Comparison of ENCODE assay signal across 7 fruit fly cellular contexts in the genomic region with DNA sequence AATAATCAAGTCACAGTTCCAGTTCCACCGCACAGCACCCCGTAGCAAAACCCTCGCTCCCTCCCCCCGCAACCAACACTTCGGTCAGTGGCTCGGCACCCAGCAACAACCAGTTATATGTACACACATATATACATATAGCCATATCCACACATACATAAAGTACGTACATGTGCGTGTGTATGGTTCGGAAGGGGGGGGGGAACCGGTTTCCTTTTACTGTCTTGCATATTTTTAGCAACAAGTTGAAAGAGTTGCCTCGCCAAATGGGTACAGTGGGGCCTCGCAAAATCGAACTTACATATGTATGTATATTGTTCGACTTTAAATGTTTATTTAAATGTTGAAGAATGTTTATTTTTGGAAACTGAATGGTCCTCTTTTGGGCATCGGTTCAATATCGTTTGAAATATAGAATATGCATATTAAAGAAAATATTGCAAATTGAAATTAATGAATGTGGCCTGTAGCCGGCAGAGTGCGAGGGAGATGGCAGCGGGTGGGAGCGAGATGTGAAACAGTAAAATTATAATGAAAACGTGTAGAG.
A peak's percentile ranks its signal among the peaks of the same experiment; 100 is the strongest.
TF ChIP-seq lines count a peak whose summit lies in the region.

No protein-coding gene starts in this region.

- TF ChIP-seq CTCF in whole organism, embryonic (GFP tag; optimal IDR thresholded peaks at IDR 0.05; lab: Kevin White, UChicago), result no peak

TF ChIP-seq in Kc167, 6 proteins besides CTCF, POLR2A, EP300 and RAD21:
- TF ChIP-seq insv (optimal IDR thresholded peaks at IDR 0.05; lab: Kevin White, UChicago) (no peak), h (optimal IDR thresholded peaks at IDR 0.05; lab: Kevin White, UChicago) (no peak), ttk (optimal IDR thresholded peaks at IDR 0.05; lab: Kevin White, UChicago) (no peak), psq (optimal IDR thresholded peaks at IDR 0.05; lab: Kevin White, UChicago) (peak; percentile 29)

TF ChIP-seq in whole organism, 6 proteins besides CTCF, POLR2A, EP300 and RAD21:
- TF ChIP-seq Dll (optimal IDR thresholded peaks at IDR 0.05; lab: Kevin White, UChicago) (no peak), pan (optimal IDR thresholded peaks at IDR 0.05; lab: Kevin White, UChicago) (no peak), psq (optimal IDR thresholded peaks at IDR 0.05; lab: Kevin White, UChicago) (no peak), CG8478 (optimal IDR thresholded peaks at IDR 0.05; lab: Kevin White, UChicago) (no peak), EcR (GFP tag; optimal IDR thresholded peaks at IDR 0.05; lab: Kevin White, UChicago) (peak; percentile 74 to 91), usp (GFP tag; optimal IDR thresholded peaks at IDR 0.05; lab: Kevin White, UChicago) (no peak)

TF ChIP-seq in whole organism, adult, 20 proteins besides CTCF, POLR2A, EP300 and RAD21 (continues in another document):
- TF ChIP-seq CG7045 (GFP tag; optimal IDR thresholded peaks at IDR 0.05; lab: Kevin White, UChicago), result peak; percentile 55
- peak; percentile 20 for TF ChIP-seq Crg-1 (GFP tag; optimal IDR thresholded peaks at IDR 0.05; lab: Kevin White, UChicago)
- TF ChIP-seq CG7101 (tag; optimal IDR thresholded peaks at IDR 0.05; lab: Kevin White, UChicago), result peak; percentile 89
- TF ChIP-seq toe (GFP tag; optimal IDR thresholded peaks at IDR 0.05; lab: Kevin White, UChicago), result peak; percentile 56
- peak; percentile 78 for TF ChIP-seq Mnt (GFP tag; optimal IDR thresholded peaks at IDR 0.05; lab: Kevin White, UChicago)
- TF ChIP-seq CG11617 (GFP tag; optimal IDR thresholded peaks at IDR 0.05; lab: Kevin White, UChicago), result peak; percentile 74
- peak; percentile 65 for TF ChIP-seq CG5204 (GFP tag; optimal IDR thresholded peaks at IDR 0.05; lab: Kevin White, UChicago)
- TF ChIP-seq pad (GFP tag; optimal IDR thresholded peaks at IDR 0.05; lab: Kevin White, UChicago), result peak; percentile 80
- peak; percentile 32 for TF ChIP-seq ovo (GFP tag; optimal IDR thresholded peaks at IDR 0.05; lab: Kevin White, UChicago)
- peak; percentile 82 for TF ChIP-seq CG14711 (tag; optimal IDR thresholded peaks at IDR 0.05; lab: Kevin White, UChicago)
- TF ChIP-seq CG33017 (tag; optimal IDR thresholded peaks at IDR 0.05; lab: Kevin White, UChicago), result peak; percentile 78
- peak; percentile 70 for TF ChIP-seq CG1620 (GFP tag; optimal IDR thresholded peaks at IDR 0.05; lab: Kevin White, UChicago)
- TF ChIP-seq Clk (GFP tag; optimal IDR thresholded peaks at IDR 0.05; lab: Kevin White, UChicago), result peak; percentile 29
- TF ChIP-seq CG12768 (GFP tag; optimal IDR thresholded peaks at IDR 0.05; lab: Kevin White, UChicago), result no peak
- TF ChIP-seq cic (GFP tag; optimal IDR thresholded peaks at IDR 0.05; lab: Kevin White, UChicago), result peak; percentile 14

TF ChIP-seq in whole organism, embryonic, 481 proteins besides CTCF, POLR2A, EP300 and RAD21 (continues in another document):
- TF ChIP-seq Sry-β (GFP tag; optimal IDR thresholded peaks at IDR 0.05; lab: Kevin White, UChicago) (no peak), CG2116 (GFP tag; optimal IDR thresholded peaks at IDR 0.05; lab: Kevin White, UChicago) (peak; percentile 13), CG4707 (GFP tag; optimal IDR thresholded peaks at IDR 0.05; lab: Kevin White, UChicago) (peak; percentile 11), CG7839 (tag; optimal IDR thresholded peaks at IDR 0.05; lab: Kevin White, UChicago) (peak; percentile 79), row (GFP tag; IDR thresholded peaks at IDR 0.05; lab: Robert Waterston, UW) (peak; percentile 90), NfI (GFP tag; optimal IDR thresholded peaks at IDR 0.05; lab: Kevin White, UChicago) (peak; percentile 70), esg (GFP tag; conservative IDR thresholded peaks at IDR 0.05; lab: Robert Waterston, UW) (peak; percentile 70), Dbx (GFP tag; IDR thresholded peaks at IDR 0.05; lab: Robert Waterston, UW) (peak; percentile 82), en (GFP tag; optimal IDR thresholded peaks at IDR 0.05; lab: Kevin White, UChicago) (no peak), ERR (GFP tag; optimal IDR thresholded peaks at IDR 0.05; lab: Kevin White, UChicago) (peak; percentile 9), sob (GFP tag; IDR thresholded peaks at IDR 0.05; lab: Robert Waterston, UW) (peak; percentile 84), grau (tag; optimal IDR thresholded peaks at IDR 0.05; lab: Kevin White, UChicago) (peak; percentile 98), ara (GFP tag; IDR thresholded peaks at IDR 0.05; lab: Robert Waterston, UW) (peak; percentile 45; the same call in 1 of the 2 replicates), mam (GFP tag; optimal IDR thresholded peaks at IDR 0.05; lab: Kevin White, UChicago) (peak; percentile 73), Sox102F (GFP tag; optimal IDR thresholded peaks at IDR 0.05; lab: Kevin White, UChicago) (peak; percentile 62)

TF ChIP-seq in whole organism, prepupa, 60 proteins besides CTCF, POLR2A, EP300 and RAD21 (continues in another document):
- TF ChIP-seq OdsH (GFP tag; optimal IDR thresholded peaks at IDR 0.05; lab: Kevin White, UChicago), result peak; percentile 88
- TF ChIP-seq salr (GFP tag; optimal IDR thresholded peaks at IDR 0.05; lab: Kevin White, UChicago), result peak; percentile 64 to 71
- TF ChIP-seq ss (GFP tag; optimal IDR thresholded peaks at IDR 0.05; lab: Kevin White, UChicago), result peak; percentile 84 to 89
- TF ChIP-seq fkh (GFP tag; optimal IDR thresholded peaks at IDR 0.05; lab: Kevin White, UChicago), result peak; percentile 48
- peak; percentile 87 for TF ChIP-seq CG32006 (GFP tag; optimal IDR thresholded peaks at IDR 0.05; lab: Kevin White, UChicago)
- peak; percentile 80 for TF ChIP-seq spab (GFP tag; optimal IDR thresholded peaks at IDR 0.05; lab: Kevin White, UChicago)
- TF ChIP-seq pdm3 (GFP tag; optimal IDR thresholded peaks at IDR 0.05; lab: Kevin White, UChicago), result peak; percentile 93
- TF ChIP-seq Sox102F (GFP tag; optimal IDR thresholded peaks at IDR 0.05; lab: Kevin White, UChicago), result peak; percentile 90
- peak; percentile 91 for TF ChIP-seq Ets96B (tag; optimal IDR thresholded peaks at IDR 0.05; lab: Kevin White, UChicago)
- TF ChIP-seq dac (GFP tag; optimal IDR thresholded peaks at IDR 0.05; lab: Kevin White, UChicago), result peak; percentile 71
- TF ChIP-seq CG34406 (GFP tag; optimal IDR thresholded peaks at IDR 0.05; lab: Kevin White, UChicago), result peak; percentile 89
- peak; percentile 83 for TF ChIP-seq vri (GFP tag; optimal IDR thresholded peaks at IDR 0.05; lab: Kevin White, UChicago)
- TF ChIP-seq CG3919 (GFP tag; optimal IDR thresholded peaks at IDR 0.05; lab: Kevin White, UChicago), result peak; percentile 89
- peak; percentile 85 for TF ChIP-seq CG6276 (GFP tag; optimal IDR thresholded peaks at IDR 0.05; lab: Kevin White, UChicago)
- TF ChIP-seq CG11294 (GFP tag; IDR thresholded peaks at IDR 0.05; lab: Robert Waterston, UW), result peak; percentile 85
- peak; percentile 93 for TF ChIP-seq Eip75B (GFP tag; optimal IDR thresholded peaks at IDR 0.05; lab: Kevin White, UChicago)

TF ChIP-seq in whole organism, pupa, 21 proteins besides CTCF, POLR2A, EP300 and RAD21 (continues in another document):
- TF ChIP-seq CG12605 (GFP tag; IDR thresholded peaks at IDR 0.05; lab: Robert Waterston, UW) (peak; percentile 80; the same call in 1 of the 2 replicates), CG4496 (GFP tag; IDR thresholded peaks at IDR 0.05; lab: Robert Waterston, UW) (peak; percentile 92), Pif1A (GFP tag; optimal IDR thresholded peaks at IDR 0.05; lab: Kevin White, UChicago) (peak; percentile 89), rn (GFP tag; IDR thresholded peaks at IDR 0.05; lab: Robert Waterston, UW) (peak; percentile 72; the same call in 1 of the 2 replicates), Snoo (tag; optimal IDR thresholded peaks at IDR 0.05; lab: Kevin White, UChicago) (peak; percentile 87), CG15710 (tag; optimal IDR thresholded peaks at IDR 0.05; lab: Kevin White, UChicago) (peak; percentile 88), CG34367 (tag; optimal IDR thresholded peaks at IDR 0.05; lab: Kevin White, UChicago) (peak; percentile 86), CG10348 (GFP tag; IDR thresholded peaks at IDR 0.05; lab: Robert Waterston, UW) (peak; percentile 57; the same call in 1 of the 2 replicates), gl (tag; optimal IDR thresholded peaks at IDR 0.05; lab: Kevin White, UChicago) (peak; percentile 70), Pif1B (GFP tag; optimal IDR thresholded peaks at IDR 0.05; lab: Kevin White, UChicago) (peak; percentile 85), CG17806 (tag; optimal IDR thresholded peaks at IDR 0.05; lab: Kevin White, UChicago) (peak; percentile 88), CG14655 (GFP tag; optimal IDR thresholded peaks at IDR 0.05; lab: Kevin White, UChicago) (peak; percentile 88), CG13204 (GFP tag; optimal IDR thresholded peaks at IDR 0.05; lab: Kevin White, UChicago) (peak; percentile 45), D1 (tag; optimal IDR thresholded peaks at IDR 0.05; lab: Kevin White, UChicago) (peak; percentile 76), fd96Ca (GFP tag; IDR thresholded peaks at IDR 0.05; lab: Robert Waterston, UW) (peak; percentile 94), CG8159 (tag; optimal IDR thresholded peaks at IDR 0.05; lab: Kevin White, UChicago) (peak; percentile 91)

TF ChIP-seq in whole organism, wandering third instar larva, 38 proteins besides CTCF, POLR2A, EP300 and RAD21 (continues in another document):
- TF ChIP-seq dl (GFP tag; optimal IDR thresholded peaks at IDR 0.05; lab: Kevin White, UChicago; ENCODE audit: insufficient read depth in 1 of 2, partially characterized antibody in 2 of 2) (peak; percentile 6 to 70), sage (GFP tag; optimal IDR thresholded peaks at IDR 0.05; lab: Kevin White, UChicago) (peak; percentile 81), psq (GFP tag; optimal IDR thresholded peaks at IDR 0.05; lab: Kevin White, UChicago) (peak; percentile 97), Hr83 (GFP tag; optimal IDR thresholded peaks at IDR 0.05; lab: Kevin White, UChicago; ENCODE audit: poor library complexity, severe bottlenecking) (peak; percentile 51), Hnf4 (GFP tag; optimal IDR thresholded peaks at IDR 0.05; lab: Kevin White, UChicago) (peak; percentile 85), HLH106 (tag; optimal IDR thresholded peaks at IDR 0.05; lab: Kevin White, UChicago) (peak; percentile 96), lola (GFP tag; optimal IDR thresholded peaks at IDR 0.05; lab: Kevin White, UChicago) (no peak), h (GFP tag; optimal IDR thresholded peaks at IDR 0.05; lab: Kevin White, UChicago) (peak; percentile 94), Jra (GFP tag; optimal IDR thresholded peaks at IDR 0.05; lab: Kevin White, UChicago) (peak; percentile 73), Sp1 (GFP tag; optimal IDR thresholded peaks at IDR 0.05; lab: Kevin White, UChicago) (peak; percentile 96), CG32264 (GFP tag; optimal IDR thresholded peaks at IDR 0.05; lab: Kevin White, UChicago) (peak; percentile 82), Vsx2 (GFP tag; optimal IDR thresholded peaks at IDR 0.05; lab: Kevin White, UChicago; ENCODE audit: partially characterized antibody) (peak; percentile 32), br (GFP tag; optimal IDR thresholded peaks at IDR 0.05; lab: Kevin White, UChicago) (peak; percentile 94), GATAd (GFP tag; optimal IDR thresholded peaks at IDR 0.05; lab: Kevin White, UChicago) (peak; percentile 42), dmrt93B (GFP tag; optimal IDR thresholded peaks at IDR 0.05; lab: Kevin White, UChicago) (peak; percentile 83), N (GFP tag; optimal IDR thresholded peaks at IDR 0.05; lab: Kevin White, UChicago) (no peak), woc (GFP tag; optimal IDR thresholded peaks at IDR 0.05; lab: Kevin White, UChicago) (peak; percentile 97), rgr (GFP tag; optimal IDR thresholded peaks at IDR 0.05; lab: Kevin White, UChicago) (peak; percentile 91)
